Fruit fly (Drosophila melanogaster) whole organism, embryonic: Measurements from ENCODE around the gene CG15408.

Experiments used
- Abd-B ChIP-seq: fragments of 200-800 bp; sonication (Bioruptor generic); optimal IDR thresholded peaks from 2 replicates; lab custom pipeline; 2018; ENCODE audit warnings: missing biosample characterization, mild to moderate bottlenecking, missing genetic modification characterization, moderate library complexity
- CG11247 ChIP-seq: fragments of 200-800 bp; sonication (Bioruptor generic); IDR thresholded peaks from 2 replicates; pipeline ENCODE4 v1.3.6; 2022; ENCODE audit warnings: missing biosample characterization, missing genetic modification characterization
- CG11723 ChIP-seq: fragments of 200-800 bp; sonication (Bioruptor generic); optimal IDR thresholded peaks from 2 replicates; lab custom pipeline; 2017; ENCODE audit warnings: missing biosample characterization, mild to moderate bottlenecking, missing genetic modification characterization
- CG13123 ChIP-seq: fragments of 200-800 bp; sonication (Bioruptor generic); optimal IDR thresholded peaks from 2 replicates; lab custom pipeline; 2016; ENCODE audit warnings: missing biosample characterization, missing genetic modification characterization
- CG14014 ChIP-seq: fragments of 200-800 bp; sonication (Bioruptor generic); IDR thresholded peaks from 2 replicates; pipeline ENCODE4 v1.3.6; 2022; ENCODE audit warnings: missing biosample characterization, missing genetic modification characterization
- CG14710 ChIP-seq: fragments of 200-800 bp; sonication (Bioruptor generic); optimal IDR thresholded peaks from 3 replicates; lab custom pipeline; 2019; ENCODE audit warnings: missing biosample characterization, mild to moderate bottlenecking, missing genetic modification characterization, moderate library complexity
- CG14860 ChIP-seq: fragments of 200-800 bp; sonication (Bioruptor generic); IDR thresholded peaks from 3 replicates; pipeline ENCODE4 v1.3.6; 2022; ENCODE audit warnings: missing biosample characterization, missing genetic modification characterization; ENCODE audit not compliant: partially characterized antibody
- CG15073 ChIP-seq: fragments of 200-800 bp; sonication (Bioruptor generic); optimal IDR thresholded peaks from 2 replicates; lab custom pipeline; 2016; ENCODE audit warnings: missing biosample characterization, missing genetic modification characterization
- CG17385 ChIP-seq: fragments of 200-800 bp; sonication (Bioruptor generic); optimal IDR thresholded peaks from 3 replicates; lab custom pipeline; 2018; ENCODE audit warnings: missing biosample characterization, mild to moderate bottlenecking, missing genetic modification characterization
- CG17829 ChIP-seq: fragments of 200-800 bp; optimal IDR thresholded peaks from 2 replicates; lab custom pipeline; 2019; ENCODE audit warnings: missing biosample characterization, mild to moderate bottlenecking, missing genetic modification characterization, moderate library complexity
- CG17912 ChIP-seq: fragments of 200-800 bp; sonication (Bioruptor generic); optimal IDR thresholded peaks from 2 replicates; lab custom pipeline; 2018; ENCODE audit warnings: missing biosample characterization, mild to moderate bottlenecking, missing genetic modification characterization
- CG2116 ChIP-seq: fragments of 200-800 bp; sonication (Bioruptor generic); optimal IDR thresholded peaks from 3 replicates; lab custom pipeline; 2018; ENCODE audit warnings: missing biosample characterization, mild to moderate bottlenecking, missing genetic modification characterization
- CG2712 ChIP-seq: fragments of 200-800 bp; optimal IDR thresholded peaks from 3 replicates; lab custom pipeline; 2019; ENCODE audit warnings: missing biosample characterization, mild to moderate bottlenecking, missing genetic modification characterization, moderate library complexity
- CG33557 ChIP-seq: fragments of 200-800 bp; sonication (Bioruptor generic); optimal IDR thresholded peaks from 2 replicates; lab custom pipeline; 2019; ENCODE audit warnings: missing biosample characterization, mild to moderate bottlenecking, missing genetic modification characterization, moderate library complexity
- CG3995 ChIP-seq: fragments of 200-800 bp; sonication (Bioruptor generic); optimal IDR thresholded peaks from 3 replicates; lab custom pipeline; 2016; ENCODE audit warnings: missing biosample characterization, missing genetic modification characterization
- CG4730 ChIP-seq: fragments of 200-800 bp; sonication (Bioruptor generic); IDR thresholded peaks from 2 replicates; pipeline ENCODE4 v1.3.6; 2022; ENCODE audit warnings: missing biosample characterization, missing genetic modification characterization
- CG4820 ChIP-seq: fragments of 200-800 bp; sonication (Bioruptor generic); optimal IDR thresholded peaks from 3 replicates; lab custom pipeline; 2016; ENCODE audit warnings: missing biosample characterization, missing genetic modification characterization
- CG6175 ChIP-seq: fragments of 200-800 bp; sonication (Bioruptor generic); IDR thresholded peaks from 3 replicates; pipeline ENCODE4 v1.3.6; 2022; ENCODE audit warnings: missing biosample characterization, missing genetic modification characterization
- CG6254 ChIP-seq: fragments of 200-800 bp; sonication (Bioruptor generic); optimal IDR thresholded peaks from 3 replicates; lab custom pipeline; 2017; ENCODE audit warnings: mild to moderate bottlenecking, missing biosample characterization, missing genetic modification reagents, missing genetic modification characterization
- CG6683 ChIP-seq: fragments of 200-800 bp; sonication (Bioruptor generic); optimal IDR thresholded peaks from 2 replicates; lab custom pipeline; 2017; ENCODE audit warnings: missing biosample characterization, mild to moderate bottlenecking, missing genetic modification characterization, missing genetic modification reagents
- CG6791 ChIP-seq: fragments of 200-800 bp; sonication (Bioruptor generic); IDR thresholded peaks from 3 replicates; pipeline ENCODE4 v1.3.6; 2022; ENCODE audit warnings: missing biosample characterization, missing genetic modification characterization; ENCODE audit not compliant: partially characterized antibody
- CG8924 ChIP-seq: fragments of 200-800 bp; optimal IDR thresholded peaks from 3 replicates; lab custom pipeline; 2019; ENCODE audit warnings: missing biosample characterization, mild to moderate bottlenecking, missing genetic modification characterization, moderate library complexity
- CHES-1-like ChIP-seq: fragments of 200-800 bp; sonication (Bioruptor generic); optimal IDR thresholded peaks from 2 replicates; lab custom pipeline; 2016; ENCODE audit warnings: missing biosample characterization, missing genetic modification characterization
- Dad ChIP-seq: fragments of 200-800 bp; sonication (Bioruptor generic); optimal IDR thresholded peaks from 3 replicates; lab custom pipeline; 2016; ENCODE audit warnings: missing biosample characterization, missing genetic modification characterization
- H15 ChIP-seq: fragments of 200-800 bp; sonication (Bioruptor generic); IDR thresholded peaks from 3 replicates; pipeline ENCODE4 v1.3.6; 2022; ENCODE audit warnings: missing biosample characterization, missing genetic modification characterization
- HLH4C ChIP-seq: fragments of 200-800 bp; sonication (Bioruptor generic); IDR thresholded peaks from 3 replicates; pipeline ENCODE4 v1.3.6; 2022; ENCODE audit warnings: missing biosample characterization, missing genetic modification characterization; ENCODE audit not compliant: partially characterized antibody
- HLH54F ChIP-seq: fragments of 200-800 bp; sonication (Bioruptor generic); optimal IDR thresholded peaks from 3 replicates; lab custom pipeline; 2016; ENCODE audit warnings: missing biosample characterization, missing genetic modification characterization
- NFAT ChIP-seq: fragments of 200-800 bp; sonication (Bioruptor generic); IDR thresholded peaks from 2 replicates; pipeline ENCODE4 v1.3.6; 2022; ENCODE audit warnings: missing biosample characterization, missing genetic modification characterization
- Optix ChIP-seq: fragments of 200-800 bp; sonication (Bioruptor generic); IDR thresholded peaks from 3 replicates; pipeline ENCODE4 v1.3.6; 2022; ENCODE audit warnings: missing biosample characterization, missing genetic modification characterization
- Pdp1 ChIP-seq, 2 experiments: fragments of 200-800 bp; sonication (Bioruptor generic); optimal IDR thresholded peaks; 3 replicates each; lab custom pipeline; 2016; ENCODE audit warnings: missing biosample characterization in 2 of 2, missing genetic modification characterization in 2 of 2, mild to moderate bottlenecking in 1 of 2, moderate library complexity in 1 of 2
- Six4 ChIP-seq: fragments of 200-800 bp; sonication (Bioruptor generic); optimal IDR thresholded peaks from 2 replicates; lab custom pipeline; 2016; ENCODE audit warnings: missing biosample characterization, missing genetic modification characterization
- Sox100B ChIP-seq: fragments of 200-800 bp; sonication (Bioruptor generic); optimal IDR thresholded peaks from 3 replicates; lab custom pipeline; 2018; ENCODE audit warnings: missing biosample characterization, mild to moderate bottlenecking, missing genetic modification characterization
- Sry-β ChIP-seq: fragments of 200-800 bp; sonication (Bioruptor generic); optimal IDR thresholded peaks from 2 replicates; lab custom pipeline; 2018; ENCODE audit warnings: missing biosample characterization, mild to moderate bottlenecking, missing genetic modification characterization, moderate library complexity
- Xbp1 ChIP-seq: fragments of 200-800 bp; sonication (Bioruptor generic); optimal IDR thresholded peaks from 3 replicates; lab custom pipeline; 2016; ENCODE audit warnings: missing biosample characterization, mild to moderate bottlenecking, missing genetic modification characterization
- Xrp1 ChIP-seq: fragments of 200-800 bp; sonication (Bioruptor generic); IDR thresholded peaks from 2 replicates; pipeline ENCODE4 v1.3.6; 2022; ENCODE audit warnings: missing biosample characterization, missing genetic modification characterization
- ab ChIP-seq: fragments of 200-800 bp; sonication (Bioruptor generic); optimal IDR thresholded peaks from 2 replicates; lab custom pipeline; 2016; ENCODE audit warnings: missing biosample characterization, missing genetic modification characterization
- ase ChIP-seq: fragments of 200-800 bp; sonication (Bioruptor generic); IDR thresholded peaks from 3 replicates; pipeline ENCODE4 v1.3.6; 2022; ENCODE audit warnings: missing biosample characterization, missing genetic modification characterization
- croc ChIP-seq: fragments of 200-800 bp; sonication (Bioruptor generic); conservative IDR thresholded peaks from 3 replicates; pipeline ENCODE4 v1.3.6; 2022; ENCODE audit warnings: missing biosample characterization, missing genetic modification characterization
- disco-r ChIP-seq: fragments of 200-800 bp; sonication (Bioruptor generic); optimal IDR thresholded peaks from 2 replicates; lab custom pipeline; 2016; ENCODE audit warnings: missing biosample characterization, missing genetic modification characterization
- hbn ChIP-seq: fragments of 200-800 bp; sonication (Bioruptor generic); IDR thresholded peaks from 2 replicates; pipeline ENCODE4 v1.3.6; 2022; ENCODE audit warnings: missing biosample characterization, missing genetic modification characterization; ENCODE audit not compliant: partially characterized antibody
- kni ChIP-seq: fragments of 200-800 bp; sonication (Bioruptor generic); optimal IDR thresholded peaks from 3 replicates; lab custom pipeline; 2017; ENCODE audit warnings: mild to moderate bottlenecking, missing biosample characterization, missing genetic modification reagents, missing genetic modification characterization
- knrl ChIP-seq: fragments of 200-800 bp; sonication (Bioruptor generic); IDR thresholded peaks from 3 replicates; pipeline ENCODE4 v1.3.6; 2022; ENCODE audit warnings: missing biosample characterization, missing genetic modification characterization; ENCODE audit not compliant: partially characterized antibody
- mld ChIP-seq: fragments of 200-800 bp; sonication (Bioruptor generic); IDR thresholded peaks from 3 replicates; pipeline ENCODE4 v1.3.6; 2022; ENCODE audit warnings: missing biosample characterization, missing genetic modification characterization; ENCODE audit not compliant: partially characterized antibody
- nerfin-2 ChIP-seq: fragments of 200-800 bp; sonication (Bioruptor generic); IDR thresholded peaks from 2 replicates; pipeline ENCODE4 v1.3.6; 2022; ENCODE audit warnings: missing biosample characterization, missing genetic modification characterization; ENCODE audit not compliant: partially characterized antibody
- oc ChIP-seq: fragments of 200-800 bp; sonication (Bioruptor generic); optimal IDR thresholded peaks from 2 replicates; lab custom pipeline; 2018; ENCODE audit warnings: missing biosample characterization, mild to moderate bottlenecking, missing genetic modification characterization, moderate library complexity
- pfk ChIP-seq: fragments of 200-800 bp; sonication (Bioruptor generic); optimal IDR thresholded peaks from 2 replicates; lab custom pipeline; 2018; ENCODE audit warnings: missing biosample characterization, mild to moderate bottlenecking, missing genetic modification characterization, moderate library complexity
- ranshi ChIP-seq: fragments of 200-800 bp; sonication (Bioruptor generic); IDR thresholded peaks from 2 replicates; pipeline ENCODE4 v1.3.6; 2022; ENCODE audit warnings: missing biosample characterization, missing genetic modification characterization
- scrt ChIP-seq: fragments of 200-800 bp; sonication (Bioruptor generic); optimal IDR thresholded peaks from 2 replicates; lab custom pipeline; 2018; ENCODE audit warnings: missing biosample characterization, mild to moderate bottlenecking, missing genetic modification characterization, moderate library complexity
- sens ChIP-seq: fragments of 200-800 bp; sonication (Bioruptor generic); peaks from one replicate; lab custom pipeline; 2016; ENCODE audit warnings: missing biosample characterization, missing genetic modification characterization
- shn ChIP-seq: fragments of 200-800 bp; sonication (Bioruptor generic); optimal IDR thresholded peaks from 3 replicates; lab custom pipeline; 2016; ENCODE audit warnings: missing biosample characterization, missing genetic modification characterization
- ttk ChIP-seq: fragments of 200-800 bp; sonication (Bioruptor generic); IDR thresholded peaks from 2 replicates; pipeline ENCODE4 v2.1.2; 2022; ENCODE audit warnings: missing biosample characterization, missing genetic modification characterization
- yki ChIP-seq: fragments of >200 bp; optimal IDR thresholded peaks from 3 replicates; lab custom pipeline; 2018
- zfh1 ChIP-seq: fragments of 200-800 bp; sonication (Bioruptor generic); IDR thresholded peaks from 3 replicates; pipeline ENCODE4 v1.3.6; 2022; ENCODE audit warnings: missing biosample characterization, missing genetic modification characterization

The CG15408 gene

dm6 chr2L:3373242-3373641 is 40.6 kb downstream of the CG15408 start, which contains the start of gene GramD1B (continued):
- no peak for TF ChIP-seq CG11723 (GFP tag; lab: Kevin White, UChicago)
- TF ChIP-seq CG17385 (GFP tag; lab: Kevin White, UChicago), result no peak
- TF ChIP-seq CG14710 (tag; lab: Kevin White, UChicago), result peak; percentile 40
- TF ChIP-seq hbn (GFP tag; lab: Robert Waterston, UW), result peak; percentile 29; the same call in 1 of the 2 replicates
- peak; percentile 35 for TF ChIP-seq CG17912
- no peak for TF ChIP-seq Optix (GFP tag; lab: Robert Waterston, UW)
- no peak for TF ChIP-seq Xbp1
- no peak for TF ChIP-seq H15 (GFP tag; lab: Robert Waterston, UW)
- TF ChIP-seq shn (GFP tag; lab: Kevin White, UChicago), result no peak
- TF ChIP-seq ab (GFP tag; lab: Kevin White, UChicago), result no peak
- no peak for TF ChIP-seq CG6254
- no peak for TF ChIP-seq HLH54F (GFP tag; lab: Kevin White, UChicago)
- no peak for TF ChIP-seq CG15073 (GFP tag; lab: Kevin White, UChicago)
- no peak for TF ChIP-seq Sry-β (GFP tag; lab: Kevin White, UChicago)
- TF ChIP-seq CG3995 (GFP tag; lab: Kevin White, UChicago), result peak; percentile 72
- TF ChIP-seq zfh1 (GFP tag; lab: Robert Waterston, UW), result no peak
- no peak for TF ChIP-seq CG13123
- no peak for TF ChIP-seq CG33557
- no peak for TF ChIP-seq CG14014
- 0 out of 2 replicates have a peak, but pooled peaks have one; percentile 9 for TF ChIP-seq NFAT (GFP tag; lab: Robert Waterston, UW)
- TF ChIP-seq Abd-B (GFP tag; lab: Kevin White, UChicago), result no peak
- TF ChIP-seq nerfin-2, result no peak
- no peak for TF ChIP-seq HLH4C (GFP tag; lab: Robert Waterston, UW)
- no peak; the same call in 2 of the 3 replicates for TF ChIP-seq knrl (GFP tag; lab: Robert Waterston, UW)
- no peak for TF ChIP-seq CG6175 (GFP tag; lab: Robert Waterston, UW)
- TF ChIP-seq CG4820 (GFP tag; lab: Kevin White, UChicago), result no peak
- no peak for TF ChIP-seq CG6683 (GFP tag; lab: Kevin White, UChicago)
- no peak for TF ChIP-seq ttk (GFP tag; lab: Robert Waterston, UW)
- TF ChIP-seq scrt (GFP tag; lab: Kevin White, UChicago), result no peak
- TF ChIP-seq CHES-1-like, result peak; percentile 42
- 0 out of 3 replicates have a peak, but pooled peaks have one; percentile 38 for TF ChIP-seq CG6791
- no peak for TF ChIP-seq CG4730 (GFP tag; lab: Robert Waterston, UW)
- TF ChIP-seq oc (tag; lab: Kevin White, UChicago), result no peak
- TF ChIP-seq pfk (GFP tag; lab: Kevin White, UChicago), result no peak
- TF ChIP-seq ase (GFP tag; lab: Robert Waterston, UW), result no peak
- TF ChIP-seq disco-r, result no peak
- TF ChIP-seq Dad, result no peak
- TF ChIP-seq CG11247 (GFP tag; lab: Robert Waterston, UW), result no peak
- no peak for TF ChIP-seq kni
- TF ChIP-seq, all 482 proteins: peak for 103

- no peak for TF ChIP-seq CG4730 (GFP tag; lab: Robert Waterston, UW)
- TF ChIP-seq CG17829 (tag; lab: Kevin White, UChicago), result no peak
- no peak for TF ChIP-seq Six4 (GFP tag; lab: Kevin White, UChicago)
- TF ChIP-seq Xrp1, result no peak
- no peak for TF ChIP-seq Optix (GFP tag; lab: Robert Waterston, UW)
- no peak for TF ChIP-seq CG11723 (GFP tag; lab: Kevin White, UChicago)
- TF ChIP-seq ranshi, result no peak
- no peak for TF ChIP-seq croc (GFP tag; lab: Robert Waterston, UW)
- TF ChIP-seq Pdp1 (GFP tag; optimal IDR thresholded peaks at IDR 0.05; lab: Kevin White, UChicago), result no peak
- no peak for TF ChIP-seq CG2712
- no peak for TF ChIP-seq Sox100B (GFP tag; lab: Kevin White, UChicago)
- no peak for TF ChIP-seq CG2116 (GFP tag; lab: Kevin White, UChicago)
- TF ChIP-seq mld (GFP tag; lab: Robert Waterston, UW), result no peak
- no peak for TF ChIP-seq CG14860 (GFP tag; lab: Robert Waterston, UW)
- no peak for TF ChIP-seq yki (lab: Kevin White, UChicago)
- no peak for TF ChIP-seq CG8924 (tag; lab: Kevin White, UChicago)
- TF ChIP-seq CG11247 (GFP tag; lab: Robert Waterston, UW), result no peak
- TF ChIP-seq sens (GFP tag; lab: Kevin White, UChicago), result no peak
These were observed 43.0 kb downstream of the CG15408 start, which contains the start of gene CG15412 for dm6 chr2L:3375611-3376010. CG15412 (minus strand) TSS chr2L:3375711.
